Fruit fly (Drosophila melanogaster): ENCODE data around the gene mthl9.

Gene mthl9

DNA sequence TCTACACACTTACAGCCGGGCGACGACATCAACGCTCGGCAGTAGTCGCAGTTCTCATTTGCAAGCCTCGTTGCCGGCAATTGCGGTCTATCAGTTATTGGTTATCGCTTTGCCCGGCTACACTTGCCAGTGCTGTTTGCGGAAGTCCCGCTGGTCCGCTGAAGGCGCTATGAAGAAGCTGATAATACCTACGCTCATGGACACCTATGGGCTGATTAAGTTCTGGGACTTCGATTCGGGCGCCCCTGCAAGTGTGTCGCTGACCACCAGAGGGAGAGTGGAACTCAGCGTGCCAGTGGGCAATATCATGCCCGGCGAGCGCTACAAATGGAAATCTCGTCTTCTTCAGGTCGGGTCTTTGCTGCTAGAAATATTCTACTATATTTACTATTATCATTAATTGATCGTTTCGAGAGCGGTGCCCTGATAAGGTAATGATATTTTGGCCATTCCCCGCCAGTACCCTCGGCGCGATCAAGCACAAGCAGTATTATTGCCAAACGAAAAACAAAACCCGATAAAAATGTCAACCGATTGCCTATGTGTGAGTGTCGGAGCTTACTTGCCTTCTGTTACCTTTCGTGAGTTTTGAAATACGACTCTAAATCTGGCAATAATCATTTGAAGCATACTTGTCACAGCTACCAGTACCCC lies 32.0 kb downstream of the mthl9 start:
- TF ChIP-seq CG8119 (GFP tag; IDR thresholded peaks at IDR 0.05) (no peak), Sox102F (GFP tag; optimal IDR thresholded peaks at IDR 0.05) (no peak), svp (GFP tag) (peak; percentile 71), fkh (GFP tag; optimal IDR thresholded peaks at IDR 0.05) (no peak), CG8319 (GFP tag; optimal IDR thresholded peaks at IDR 0.05) (no peak), CG9139 (GFP tag; optimal IDR thresholded peaks at IDR 0.05) (no peak), CG6854 (GFP tag; optimal IDR thresholded peaks at IDR 0.05) (no peak)

DNA sequence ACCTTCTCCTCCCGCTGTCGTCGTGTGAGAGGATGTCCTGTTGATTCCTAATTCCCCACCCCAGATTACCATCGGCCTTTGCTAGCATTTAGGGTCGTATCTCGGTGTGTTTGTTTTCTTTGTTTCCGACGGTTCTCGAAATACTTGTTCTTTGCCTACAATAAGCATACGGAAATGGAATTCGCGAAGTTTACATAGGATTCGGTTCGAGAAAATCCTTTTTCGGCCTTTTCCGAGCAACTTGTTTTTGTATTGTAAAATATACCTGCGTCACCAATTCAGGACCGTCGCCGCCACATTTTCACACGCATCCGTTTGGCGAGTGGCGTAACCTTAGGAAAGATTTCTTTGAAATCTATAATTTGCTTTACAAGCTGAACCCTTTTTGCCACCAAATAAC lies 33.6 kb downstream of the mthl9 start:
- TF ChIP-seq Eip75B (GFP tag; optimal IDR thresholded peaks at IDR 0.05) (no peak), Eip78C (GFP tag) (no peak), Lpt (GFP tag; optimal IDR thresholded peaks at IDR 0.05) (no peak), Sox14 (GFP tag; optimal IDR thresholded peaks at IDR 0.05) (no peak), dac (GFP tag; optimal IDR thresholded peaks at IDR 0.05) (no peak), net (GFP tag; optimal IDR thresholded peaks at IDR 0.05) (no peak), CG6792 (GFP tag; optimal IDR thresholded peaks at IDR 0.05) (no peak), Hr38 (GFP tag; optimal IDR thresholded peaks at IDR 0.05) (no peak), Blimp-1 (GFP tag; optimal IDR thresholded peaks at IDR 0.05) (no peak), CG6163 (GFP tag; IDR thresholded peaks at IDR 0.05) (no peak), acj6 (GFP tag; optimal IDR thresholded peaks at IDR 0.05) (no peak), spab (GFP tag; optimal IDR thresholded peaks at IDR 0.05) (no peak), CG32006 (GFP tag; optimal IDR thresholded peaks at IDR 0.05) (no peak), Hr39 (GFP tag; optimal IDR thresholded peaks at IDR 0.05) (no peak), CG3919 (GFP tag; optimal IDR thresholded peaks at IDR 0.05) (no peak), CG11294 (GFP tag; IDR thresholded peaks at IDR 0.05) (no peak), CG8119 (GFP tag; IDR thresholded peaks at IDR 0.05) (no peak), dsx (GFP tag; optimal IDR thresholded peaks at IDR 0.05; ENCODE audit: poor library complexity, severe bottlenecking) (no peak), CG9139 (GFP tag; optimal IDR thresholded peaks at IDR 0.05) (no peak)

- TF ChIP-seq Sox14 (GFP tag; optimal IDR thresholded peaks at IDR 0.05) = no peak
- peak in 1 of 2 experiments; percentile 6 for TF ChIP-seq ss (GFP tag; optimal IDR thresholded peaks at IDR 0.05)
These were observed 34.9 kb downstream of the mthl9 start for dm6 chr3L:297240-297639.

- peak; percentile 61 for TF ChIP-seq Eip78C (GFP tag)
- peak; percentile 14 for TF ChIP-seq CG32006 (GFP tag; optimal IDR thresholded peaks at IDR 0.05)
- TF ChIP-seq eg (GFP tag; IDR thresholded peaks at IDR 0.05) = no peak
- TF ChIP-seq CG15336 (GFP tag; IDR thresholded peaks at IDR 0.05) = 0 out of 2 replicates have a peak, but pooled peaks have one; percentile 8
- peak; percentile 24 for TF ChIP-seq CG3919 (GFP tag; optimal IDR thresholded peaks at IDR 0.05)
- TF ChIP-seq CG6808 (GFP tag; optimal IDR thresholded peaks at IDR 0.05) = peak; percentile 17
- TF ChIP-seq salr (GFP tag; optimal IDR thresholded peaks at IDR 0.05) = no peak
- TF ChIP-seq CG10631 (GFP tag; optimal IDR thresholded peaks at IDR 0.05) = peak; percentile 4
These were observed 37.2 kb downstream of the mthl9 start for dm6 chr3L:294841-295408.

dm6 chr3L:292146-292776 lies 39.8 kb downstream of the mthl9 start:
- TF ChIP-seq lz (GFP tag; optimal IDR thresholded peaks at IDR 0.05) = no peak
- no peak for TF ChIP-seq OdsH (GFP tag; optimal IDR thresholded peaks at IDR 0.05)
- TF ChIP-seq fkh (GFP tag; optimal IDR thresholded peaks at IDR 0.05) = peak; percentile 100
- TF ChIP-seq CG34406 (GFP tag; optimal IDR thresholded peaks at IDR 0.05) = no peak
- no peak for TF ChIP-seq salr (GFP tag; optimal IDR thresholded peaks at IDR 0.05)
- no peak for TF ChIP-seq Smox (GFP tag; optimal IDR thresholded peaks at IDR 0.05)
- no peak for TF ChIP-seq topi (GFP tag; optimal IDR thresholded peaks at IDR 0.05)
- TF ChIP-seq CG1621 (tag; optimal IDR thresholded peaks at IDR 0.05) = peak; percentile 55
- TF ChIP-seq svp (GFP tag) = peak; percentile 31
- TF ChIP-seq achi (GFP tag; optimal IDR thresholded peaks at IDR 0.05) = no peak
- TF ChIP-seq Ets21C (GFP tag; optimal IDR thresholded peaks at IDR 0.05) = no peak
- no peak for TF ChIP-seq CG11902 (GFP tag; optimal IDR thresholded peaks at IDR 0.05)
- TF ChIP-seq CG8319 (GFP tag; optimal IDR thresholded peaks at IDR 0.05) = no peak
- no peak for TF ChIP-seq Blimp-1 (GFP tag; optimal IDR thresholded peaks at IDR 0.05)
- peak; percentile 11; the same call in 1 of the 2 replicates for TF ChIP-seq CG15336 (GFP tag; IDR thresholded peaks at IDR 0.05)
- peak; percentile 38 for TF ChIP-seq CG6854 (GFP tag; optimal IDR thresholded peaks at IDR 0.05)
- TF ChIP-seq dsx (GFP tag; optimal IDR thresholded peaks at IDR 0.05; ENCODE audit: poor library complexity, severe bottlenecking) = peak; percentile 24
- TF ChIP-seq ss (GFP tag; optimal IDR thresholded peaks at IDR 0.05) = peak in 1 of 2 experiments; percentile 26
- TF ChIP-seq CG8119 (GFP tag; IDR thresholded peaks at IDR 0.05) = no peak; the same call in 2 of the 3 replicates
- TF ChIP-seq esn (GFP tag; optimal IDR thresholded peaks at IDR 0.05) = peak; percentile 15
- no peak for TF ChIP-seq CG3919 (GFP tag; optimal IDR thresholded peaks at IDR 0.05)
- no peak for TF ChIP-seq CG6808 (GFP tag; optimal IDR thresholded peaks at IDR 0.05)
